Worm (Caenorhabditis elegans): ENCODE data around the gene T02G5.14.

The T02G5.14 gene

DNA sequence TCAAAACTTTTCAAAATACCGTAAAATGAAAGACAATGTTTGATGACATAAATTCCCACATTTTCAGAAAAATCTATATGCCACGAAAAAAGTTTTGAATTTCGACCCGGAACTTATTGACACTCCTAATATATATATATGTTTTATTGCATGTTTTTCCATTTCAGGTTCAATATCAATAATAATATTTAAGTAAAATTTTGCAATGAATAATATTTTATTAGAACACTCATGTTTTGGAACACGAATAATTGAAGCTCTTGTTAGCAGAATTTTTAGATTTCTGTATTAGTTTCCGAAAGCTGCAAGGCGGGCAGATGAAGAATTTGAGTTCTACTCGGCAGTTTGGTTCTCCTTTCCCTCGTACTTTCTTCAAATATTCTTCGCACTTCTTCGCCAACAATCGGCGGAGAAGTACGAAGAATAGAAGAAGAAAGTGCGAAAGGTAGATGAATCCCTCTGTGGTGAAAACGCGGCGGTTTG is 9.3 kb downstream of the T02G5.14 start, which contains the start of gene T02G5.3:
T02G5.3 (plus strand) TSS at position 51 of the 483 bp plus-strand sequence.
- TF ChIP-seq dmd-4 (tag; optimal IDR thresholded peaks at IDR 0.05) (no peak), nhr-11 (tag; optimal IDR thresholded peaks at IDR 0.05) (no peak), mdl-1 (tag; optimal IDR thresholded peaks at IDR 0.05) (no peak), zag-1 (tag; optimal IDR thresholded peaks at IDR 0.05) (no peak), peb-1 (tag; optimal IDR thresholded peaks at IDR 0.05) (no peak), ceh-82 (tag; optimal IDR thresholded peaks at IDR 0.05) (no peak), blmp-1 (tag; optimal IDR thresholded peaks at IDR 0.05; ENCODE audit: insufficient read depth) (no peak), nhr-237 (tag; optimal IDR thresholded peaks at IDR 0.05) (no peak), ZK546.5 (tag; optimal IDR thresholded peaks at IDR 0.05) (no peak), lin-39 (tag; optimal IDR thresholded peaks at IDR 0.05) (no peak), elt-1 (tag; optimal IDR thresholded peaks at IDR 0.05) (no peak), F13H6.1 (tag; optimal IDR thresholded peaks at IDR 0.05) (no peak), C34F6.9 (tag; optimal IDR thresholded peaks at IDR 0.05) (no peak), mbf-1 (tag; optimal IDR thresholded peaks at IDR 0.05) (no peak), ztf-11 (tag; optimal IDR thresholded peaks at IDR 0.05) (no peak), nhr-6 (tag; optimal IDR thresholded peaks at IDR 0.05) (no peak), R02D3.7 (tag; optimal IDR thresholded peaks at IDR 0.05) (no peak), nhr-77 (tag; optimal IDR thresholded peaks at IDR 0.05) (no peak), aly-2 (tag; optimal IDR thresholded peaks at IDR 0.05) (no peak), Y55F3AM.14 (GFP tag; optimal IDR thresholded peaks at IDR 0.05) (no peak)

DNA sequence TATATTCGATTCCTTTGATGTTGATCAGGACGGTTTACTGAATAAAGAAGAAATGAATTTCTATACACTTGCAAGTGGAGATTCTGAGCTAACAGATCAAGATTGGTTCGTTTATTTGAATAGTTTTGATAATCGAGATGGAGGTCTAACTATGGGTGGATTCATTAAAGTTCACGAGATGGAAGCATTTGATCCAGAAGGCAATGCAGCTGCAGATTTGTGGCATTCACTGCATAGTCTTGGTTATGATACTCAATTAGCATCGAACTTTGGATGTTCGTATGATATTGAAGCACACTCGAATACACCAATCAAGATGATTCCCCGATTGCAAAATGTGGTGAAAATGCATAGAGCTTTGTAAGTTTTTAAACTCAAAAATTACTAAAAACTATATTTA is 11.8 kb downstream of the T02G5.14 start:
- no peak for TF ChIP-seq R02D3.7 (tag; optimal IDR thresholded peaks at IDR 0.05)
- no peak for TF ChIP-seq ztf-1 (GFP tag; conservative IDR thresholded peaks at IDR 0.05)
- TF ChIP-seq sma-3 (GFP tag; optimal IDR thresholded peaks at IDR 0.05): no peak
- TF ChIP-seq ceh-82 (tag; optimal IDR thresholded peaks at IDR 0.05): no peak
- no peak for TF ChIP-seq nhr-77 (tag; optimal IDR thresholded peaks at IDR 0.05)
- TF ChIP-seq mbf-1 (tag; optimal IDR thresholded peaks at IDR 0.05): no peak
- TF ChIP-seq ceh-16 (tag; optimal IDR thresholded peaks at IDR 0.05): no peak
- no peak for TF ChIP-seq F13H6.1 (tag; optimal IDR thresholded peaks at IDR 0.05)
- no peak for TF ChIP-seq lin-11 (tag; optimal IDR thresholded peaks at IDR 0.05)
- no peak for TF ChIP-seq nhr-10 (tag; optimal IDR thresholded peaks at IDR 0.05)
- no peak for TF ChIP-seq lin-13 (GFP tag; optimal IDR thresholded peaks at IDR 0.05)
- no peak for TF ChIP-seq elt-3 (tag; optimal IDR thresholded peaks at IDR 0.05)
- no peak for TF ChIP-seq snpc-4 (tag; optimal IDR thresholded peaks at IDR 0.05)
- no peak for TF ChIP-seq skn-1 (tag; optimal IDR thresholded peaks at IDR 0.05)
- no peak for TF ChIP-seq blmp-1 (tag; optimal IDR thresholded peaks at IDR 0.05; ENCODE audit: insufficient read depth)
- TF ChIP-seq ztf-4 (tag; optimal IDR thresholded peaks at IDR 0.05): no peak
- TF ChIP-seq nhr-129 (tag; optimal IDR thresholded peaks at IDR 0.05): no peak
- no peak for TF ChIP-seq dmd-4 (tag; optimal IDR thresholded peaks at IDR 0.05)
- TF ChIP-seq zag-1 (tag; optimal IDR thresholded peaks at IDR 0.05): no peak

DNA sequence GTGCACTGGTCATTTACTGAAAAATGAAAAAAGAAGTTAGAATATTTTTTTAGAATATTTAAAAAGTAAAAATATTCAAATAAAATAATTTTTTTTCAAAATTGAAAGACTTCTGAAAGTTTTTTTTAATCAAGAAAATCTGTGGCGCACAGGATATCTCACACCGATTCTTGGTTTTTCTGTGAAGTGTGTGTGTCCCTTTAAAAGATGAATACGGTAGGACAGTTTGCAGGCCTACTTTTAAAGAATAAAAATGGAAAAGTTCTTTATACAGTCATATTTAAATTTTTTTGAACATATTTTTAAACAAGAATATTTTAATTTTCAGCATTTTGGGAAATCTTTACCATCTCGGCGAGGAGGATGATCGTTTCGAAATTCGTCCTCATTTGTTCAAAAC is 14.5 kb downstream of the T02G5.14 start, which contains the start of gene mct-5:
mct-5 (minus strand) TSS at position 16 of the 400 bp plus-strand sequence.
- TF ChIP-seq nhr-21 (tag; optimal IDR thresholded peaks at IDR 0.05) (no peak), egl-27 (tag; optimal IDR thresholded peaks at IDR 0.05) (no peak), mbf-1 (tag; optimal IDR thresholded peaks at IDR 0.05) (no peak), ceh-16 (tag; optimal IDR thresholded peaks at IDR 0.05) (no peak), F13H6.1 (tag; optimal IDR thresholded peaks at IDR 0.05) (no peak), ztf-4 (tag; optimal IDR thresholded peaks at IDR 0.05) (no peak), unc-55 (GFP tag; optimal IDR thresholded peaks at IDR 0.05) (no peak), elt-1 (tag; optimal IDR thresholded peaks at IDR 0.05) (no peak), gmeb-1 (tag; optimal IDR thresholded peaks at IDR 0.05) (no peak), ZK546.5 (tag; optimal IDR thresholded peaks at IDR 0.05) (no peak), sem-4 (tag; optimal IDR thresholded peaks at IDR 0.05) (no peak)

DNA sequence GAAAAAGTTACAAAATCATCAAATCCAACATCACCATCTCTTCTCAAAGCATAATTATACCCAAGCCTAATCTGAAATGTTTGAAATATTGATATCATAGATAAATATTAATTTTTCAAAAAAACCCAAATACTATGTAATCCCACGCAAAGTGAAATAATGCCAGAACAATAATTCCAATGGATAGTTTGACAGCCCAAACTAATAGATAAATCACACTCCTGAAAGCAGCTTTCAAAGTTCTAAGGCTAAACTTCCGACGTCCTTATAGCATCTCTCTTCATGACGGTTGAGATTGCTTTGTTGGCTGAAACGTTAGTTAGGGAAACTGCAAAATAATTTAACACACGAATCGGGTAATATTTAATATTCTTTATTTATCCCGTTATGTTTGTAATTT is 15.1 kb downstream of the T02G5.14 start:
- TF ChIP-seq mdl-1 (tag; optimal IDR thresholded peaks at IDR 0.05) (no peak), F13H6.1 (tag; optimal IDR thresholded peaks at IDR 0.05) (no peak), gmeb-1 (tag; optimal IDR thresholded peaks at IDR 0.05) (no peak), unc-55 (GFP tag; optimal IDR thresholded peaks at IDR 0.05) (no peak), ceh-16 (tag; optimal IDR thresholded peaks at IDR 0.05) (no peak), ZK546.5 (tag; optimal IDR thresholded peaks at IDR 0.05) (no peak), elt-1 (tag; optimal IDR thresholded peaks at IDR 0.05) (no peak)

Data from whole organism, L2 larva.